Fruit fly (Drosophila melanogaster) whole organism: ENCODE data around the gene HisRS.

Experiments used
- CG8478 ChIP-seq: fragments of >200 bp; optimal IDR thresholded peaks from 2 replicates; lab custom pipeline; 2018; ENCODE audit warnings: inconsistent platforms
- psq ChIP-seq: fragments of >200 bp; optimal IDR thresholded peaks from 2 replicates; lab custom pipeline; 2017

- TF ChIP-seq psq (lab: Kevin White, UChicago) (no peak), CG8478 (no peak)
These were observed 31.6 kb downstream of the HisRS start for dm6 chrX:18546785-18547184.
